Fruit fly (Drosophila melanogaster) whole organism, prepupa: Measurements from ENCODE around the gene CG18596.

Experiments
- Blimp-1 ChIP-seq: fragments of 200-800 bp; sonication (Bioruptor generic); optimal IDR thresholded peaks from 3 replicates; lab custom pipeline; 2017; ENCODE audit warnings: missing biosample characterization, missing genetic modification characterization, mild to moderate bottlenecking, moderate library complexity, missing genetic modification reagents
- CG10631 ChIP-seq: fragments of 200-800 bp; sonication (Bioruptor generic); optimal IDR thresholded peaks from 2 replicates; lab custom pipeline; 2016; ENCODE audit warnings: missing biosample characterization, missing genetic modification characterization
- CG10669 ChIP-seq: fragments of 200-800 bp; sonication (Bioruptor generic); optimal IDR thresholded peaks from 3 replicates; lab custom pipeline; 2018; ENCODE audit warnings: missing biosample characterization, mild to moderate bottlenecking, missing genetic modification characterization, moderate library complexity
- CG6163 ChIP-seq: fragments of 200-800 bp; sonication (Bioruptor generic); IDR thresholded peaks from 3 replicates; pipeline ENCODE4 v1.3.6; 2022; ENCODE audit warnings: missing biosample characterization, missing genetic modification characterization
- CG6854 ChIP-seq: fragments of 200-800 bp; sonication (Bioruptor generic); optimal IDR thresholded peaks from 2 replicates; lab custom pipeline; 2017; ENCODE audit warnings: missing biosample characterization, mild to moderate bottlenecking, missing genetic modification characterization
- Hr38 ChIP-seq: sonication (Bioruptor generic); optimal IDR thresholded peaks from 2 replicates; lab custom pipeline; 2016; ENCODE audit warnings: missing biosample characterization, missing genetic modification characterization
- Hr39 ChIP-seq: fragments of 200-800 bp; sonication (Bioruptor generic); optimal IDR thresholded peaks from 2 replicates; lab custom pipeline; 2016; ENCODE audit warnings: missing biosample characterization, missing genetic modification characterization
- Met ChIP-seq: fragments of 200-800 bp; sonication (Bioruptor generic); optimal IDR thresholded peaks from 3 replicates; lab custom pipeline; 2016; ENCODE audit warnings: missing biosample characterization, missing genetic modification characterization
- Sox102F ChIP-seq: fragments of 200-800 bp; sonication (Bioruptor generic); optimal IDR thresholded peaks from 2 replicates; lab custom pipeline; 2016; ENCODE audit warnings: missing biosample characterization, mild to moderate bottlenecking, missing genetic modification characterization
- svp ChIP-seq: fragments of 200-800 bp; sonication (Bioruptor generic); peaks from one replicate; lab custom pipeline; 2016; ENCODE audit warnings: missing biosample characterization, missing genetic modification characterization

DNA sequence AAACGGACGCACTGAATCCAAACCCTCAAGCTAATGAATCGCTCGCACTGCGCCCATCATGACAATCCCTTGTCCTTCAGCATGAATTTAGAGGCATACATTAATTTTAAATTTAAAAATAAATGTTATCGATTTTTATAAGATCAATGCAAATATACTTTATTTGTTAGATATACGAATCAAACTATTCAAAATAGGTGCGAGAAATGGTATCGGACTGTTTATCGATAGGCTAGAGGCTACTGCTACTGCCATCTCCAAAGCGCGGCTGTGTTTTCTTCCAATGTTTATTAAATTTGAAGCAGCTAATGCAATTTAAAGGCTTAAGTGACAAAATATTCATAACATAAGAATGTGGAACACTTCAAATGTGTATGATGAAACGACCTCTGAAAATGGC is 5.4 kb downstream of the CG18596 start, which contains the start of gene CG43342:
- TF ChIP-seq CG10631 (GFP tag; lab: Kevin White, UChicago) = no peak
- no peak for TF ChIP-seq Met (GFP tag; lab: Kevin White, UChicago)
- TF ChIP-seq Hr39 (GFP tag; lab: Kevin White, UChicago) = no peak
- TF ChIP-seq Hr38 (GFP tag; lab: Kevin White, UChicago) = no peak
- no peak for TF ChIP-seq Blimp-1 (GFP tag; lab: Kevin White, UChicago)
- no peak for TF ChIP-seq svp (GFP tag; lab: Kevin White, UChicago)
- no peak for TF ChIP-seq CG6854
- TF ChIP-seq CG6163 (GFP tag; lab: Robert Waterston, UW) = no peak
- TF ChIP-seq CG10669 (GFP tag; lab: Kevin White, UChicago) = no peak
- TF ChIP-seq Sox102F (GFP tag; lab: Kevin White, UChicago) = no peak
